Fruit fly (Drosophila melanogaster) whole organism, adult: ENCODE measurements around the gene CG17075.

Experiments
- CG33017 ChIP-seq: fragments of 200-800 bp; sonication (Bioruptor generic); optimal IDR thresholded peaks from 2 replicates; lab custom pipeline; 2018; ENCODE audit warnings: missing biosample characterization, mild to moderate bottlenecking, missing genetic modification characterization, moderate library complexity
- CG5204 ChIP-seq: fragments of 200-800 bp; sonication (Bioruptor generic); optimal IDR thresholded peaks from 2 replicates; lab custom pipeline; 2016; ENCODE audit warnings: missing biosample characterization, missing genetic modification characterization
- CG7045 ChIP-seq: fragments of 200-800 bp; sonication (Bioruptor generic); optimal IDR thresholded peaks from 2 replicates; lab custom pipeline; 2017; ENCODE audit warnings: missing biosample characterization, mild to moderate bottlenecking, missing genetic modification characterization

dm6 chr2L:289044-289443 is 21.7 kb upstream of the CG17075 start, which contains the start of gene Amnionless:
- TF ChIP-seq CG33017 (tag; lab: Kevin White, UChicago) (no peak), CG5204 (GFP tag; lab: Kevin White, UChicago) (no peak), CG7045 (no peak)
